Fruit fly (Drosophila melanogaster) whole organism, prepupa: ENCODE measurements around the gene tll.

ENCODE experiments used
- CG10631 ChIP-seq: fragments of 200-800 bp; sonication (Bioruptor generic); optimal IDR thresholded peaks from 2 replicates; lab custom pipeline; 2016; ENCODE audit warnings: missing biosample characterization, missing genetic modification characterization
- CG11762 ChIP-seq: fragments of 200-800 bp; sonication (Bioruptor generic); optimal IDR thresholded peaks from 3 replicates; lab custom pipeline; 2016; ENCODE audit warnings: missing biosample characterization, missing genetic modification characterization; ENCODE audit not compliant: insufficient read depth
- CG11902 ChIP-seq: fragments of 200-800 bp; sonication (Bioruptor generic); optimal IDR thresholded peaks from 3 replicates; lab custom pipeline; 2016; ENCODE audit warnings: missing biosample characterization, missing genetic modification characterization
- CG15336 ChIP-seq: fragments of 200-800 bp; sonication (Bioruptor generic); IDR thresholded peaks from 2 replicates; pipeline ENCODE4 v1.3.6; 2022; ENCODE audit warnings: missing biosample characterization, missing genetic modification characterization
- CG1621 ChIP-seq: fragments of 200-800 bp; sonication (Bioruptor generic); optimal IDR thresholded peaks from 3 replicates; lab custom pipeline; 2018; ENCODE audit warnings: missing biosample characterization, mild to moderate bottlenecking, missing genetic modification characterization
- CG31627 ChIP-seq: fragments of 200-800 bp; sonication (Bioruptor generic); optimal IDR thresholded peaks from 3 replicates; lab custom pipeline; 2016; ENCODE audit warnings: missing biosample characterization, missing genetic modification characterization
- CG4318 ChIP-seq: fragments of 200-800 bp; sonication (Bioruptor generic); optimal IDR thresholded peaks from 3 replicates; lab custom pipeline; 2017; ENCODE audit warnings: missing biosample characterization, mild to moderate bottlenecking, missing genetic modification characterization
- CG6163 ChIP-seq: fragments of 200-800 bp; sonication (Bioruptor generic); IDR thresholded peaks from 3 replicates; pipeline ENCODE4 v1.3.6; 2022; ENCODE audit warnings: missing biosample characterization, missing genetic modification characterization
- CG6276 ChIP-seq: fragments of 200-800 bp; sonication (Bioruptor generic); optimal IDR thresholded peaks from 2 replicates; lab custom pipeline; 2017; ENCODE audit warnings: missing biosample characterization, mild to moderate bottlenecking, missing genetic modification characterization
- CG6792 ChIP-seq: fragments of 200-800 bp; sonication (Bioruptor generic); optimal IDR thresholded peaks from 3 replicates; lab custom pipeline; 2016; ENCODE audit warnings: missing biosample characterization, missing genetic modification characterization
- CG6808 ChIP-seq: fragments of 200-800 bp; sonication (Bioruptor generic); optimal IDR thresholded peaks from 3 replicates; lab custom pipeline; 2017; ENCODE audit warnings: missing biosample characterization, missing genetic modification characterization, mild to moderate bottlenecking, moderate library complexity, missing genetic modification reagents
- CG9139 ChIP-seq: fragments of 200-800 bp; sonication (Bioruptor generic); optimal IDR thresholded peaks from 3 replicates; lab custom pipeline; 2017; ENCODE audit warnings: missing biosample characterization, mild to moderate bottlenecking, missing genetic modification characterization
- Eip78C ChIP-seq: fragments of 200-800 bp; sonication (Bioruptor generic); peaks from one replicate; lab custom pipeline; 2016; ENCODE audit warnings: missing biosample characterization, missing genetic modification characterization
- Ets21C ChIP-seq: fragments of 200-800 bp; sonication (Bioruptor generic); optimal IDR thresholded peaks from 3 replicates; lab custom pipeline; 2016; ENCODE audit warnings: missing biosample characterization, missing genetic modification characterization
- Hr38 ChIP-seq: sonication (Bioruptor generic); optimal IDR thresholded peaks from 2 replicates; lab custom pipeline; 2016; ENCODE audit warnings: missing biosample characterization, missing genetic modification characterization
- Hr39 ChIP-seq: fragments of 200-800 bp; sonication (Bioruptor generic); optimal IDR thresholded peaks from 2 replicates; lab custom pipeline; 2016; ENCODE audit warnings: missing biosample characterization, missing genetic modification characterization
- Hr4 ChIP-seq: fragments of 200-800 bp; sonication (Bioruptor generic); optimal IDR thresholded peaks from 3 replicates; lab custom pipeline; 2016; ENCODE audit warnings: missing biosample characterization, missing genetic modification characterization
- Lpt ChIP-seq: fragments of 200-800 bp; sonication (Bioruptor generic); optimal IDR thresholded peaks from 3 replicates; lab custom pipeline; 2016; ENCODE audit warnings: missing biosample characterization, missing genetic modification characterization
- Met ChIP-seq: fragments of 200-800 bp; sonication (Bioruptor generic); optimal IDR thresholded peaks from 3 replicates; lab custom pipeline; 2016; ENCODE audit warnings: missing biosample characterization, missing genetic modification characterization
- OdsH ChIP-seq: fragments of 200-800 bp; sonication (Bioruptor generic); optimal IDR thresholded peaks from 3 replicates; lab custom pipeline; 2016; ENCODE audit warnings: missing biosample characterization, missing genetic modification characterization
- Smox ChIP-seq: fragments of 200-800 bp; sonication (Bioruptor generic); optimal IDR thresholded peaks from 3 replicates; lab custom pipeline; 2016; ENCODE audit warnings: missing biosample characterization, missing genetic modification characterization
- Sox14 ChIP-seq: fragments of 200-800 bp; sonication (Bioruptor generic); optimal IDR thresholded peaks from 3 replicates; lab custom pipeline; 2016; ENCODE audit warnings: missing biosample characterization, missing genetic modification characterization
- acj6 ChIP-seq: fragments of 200-800 bp; sonication (Bioruptor generic); optimal IDR thresholded peaks from 3 replicates; lab custom pipeline; 2016; ENCODE audit warnings: missing biosample characterization, missing genetic modification characterization
- cyc ChIP-seq: fragments of 200-800 bp; sonication (Bioruptor generic); optimal IDR thresholded peaks from 3 replicates; lab custom pipeline; 2016; ENCODE audit warnings: missing biosample characterization, missing genetic modification characterization
- dac ChIP-seq: fragments of 200-800 bp; sonication (Bioruptor generic); optimal IDR thresholded peaks from 2 replicates; lab custom pipeline; 2017; ENCODE audit warnings: missing biosample characterization, mild to moderate bottlenecking, missing genetic modification characterization
- dsx ChIP-seq: fragments of 200-800 bp; optimal IDR thresholded peaks from 3 replicates; lab custom pipeline; 2019; ENCODE audit warnings: missing biosample characterization, mild to moderate bottlenecking, missing genetic modification characterization, moderate library complexity; ENCODE audit not compliant: poor library complexity, severe bottlenecking
- eg ChIP-seq: fragments of 200-800 bp; sonication (Bioruptor generic); IDR thresholded peaks from 3 replicates; pipeline ENCODE4 v1.3.6; 2022; ENCODE audit warnings: missing biosample characterization, missing genetic modification characterization
- fkh ChIP-seq: fragments of 200-800 bp; sonication (Bioruptor generic); optimal IDR thresholded peaks from 3 replicates; lab custom pipeline; 2017; ENCODE audit warnings: missing biosample characterization, mild to moderate bottlenecking, missing genetic modification characterization, moderate library complexity
- lz ChIP-seq: fragments of 200-800 bp; sonication (Bioruptor generic); optimal IDR thresholded peaks from 3 replicates; lab custom pipeline; 2016; ENCODE audit warnings: missing biosample characterization, missing genetic modification characterization
- pdm3 ChIP-seq: fragments of 200-800 bp; sonication (Bioruptor generic); optimal IDR thresholded peaks from 3 replicates; lab custom pipeline; 2016; ENCODE audit warnings: missing biosample characterization, missing genetic modification characterization
- salr ChIP-seq, 2 experiments: fragments of 200-800 bp; sonication (Bioruptor generic); optimal IDR thresholded peaks; 3 replicates each; lab custom pipeline; 2016 to 2018; ENCODE audit warnings: missing biosample characterization in 2 of 2, missing genetic modification characterization in 2 of 2, mild to moderate bottlenecking in 1 of 2
- spab ChIP-seq: fragments of 200-800 bp; sonication (Bioruptor generic); optimal IDR thresholded peaks from 2 replicates; lab custom pipeline; 2017; ENCODE audit warnings: missing biosample characterization, mild to moderate bottlenecking, missing genetic modification characterization, missing genetic modification reagents
- ss ChIP-seq, 2 experiments: fragments of 200-800 bp; sonication (Bioruptor generic); optimal IDR thresholded peaks; 2 replicates in 1 of 2; 3 replicates in 1 of 2; lab custom pipeline; 2017 to 2018; ENCODE audit warnings: mild to moderate bottlenecking in 2 of 2, missing biosample characterization in 2 of 2, missing genetic modification characterization in 2 of 2, moderate library complexity in 1 of 2
- svp ChIP-seq: fragments of 200-800 bp; sonication (Bioruptor generic); peaks from one replicate; lab custom pipeline; 2016; ENCODE audit warnings: missing biosample characterization, missing genetic modification characterization
- vri ChIP-seq: fragments of 200-800 bp; sonication (Bioruptor generic); optimal IDR thresholded peaks from 3 replicates; lab custom pipeline; 2016; ENCODE audit warnings: missing biosample characterization, mild to moderate bottlenecking, missing genetic modification characterization

The tll gene

dm6 chr3R:30805196-30805595 is 46.9 kb upstream of the tll start (continued):
- peak; percentile 85 for TF ChIP-seq Hr4 (GFP tag; lab: Kevin White, UChicago)
- TF ChIP-seq pdm3 (GFP tag; lab: Kevin White, UChicago), result peak; percentile 76
- TF ChIP-seq CG1621 (tag; lab: Kevin White, UChicago), result peak; percentile 20
- peak; percentile 53 for TF ChIP-seq spab
- no peak for TF ChIP-seq vri (GFP tag; lab: Kevin White, UChicago)
- peak; percentile 92 for TF ChIP-seq Eip78C (GFP tag; lab: Kevin White, UChicago)
- TF ChIP-seq CG31627 (GFP tag; lab: Kevin White, UChicago), result peak; percentile 52
- peak; percentile 24 for TF ChIP-seq cyc (GFP tag; lab: Kevin White, UChicago)
- peak; percentile 84 for TF ChIP-seq CG4318 (GFP tag; lab: Kevin White, UChicago)
- peak; percentile 12 for TF ChIP-seq dac
- peak; percentile 38 for TF ChIP-seq CG11762 (GFP tag; lab: Kevin White, UChicago)
- peak; percentile 80 for TF ChIP-seq svp
- TF ChIP-seq OdsH (GFP tag; lab: Kevin White, UChicago), result peak; percentile 70
- peak; percentile 60 for TF ChIP-seq CG10631 (GFP tag; lab: Kevin White, UChicago)
- peak; percentile 53 for TF ChIP-seq Hr39 (GFP tag; lab: Kevin White, UChicago)
- TF ChIP-seq Hr38, result no peak
- peak; percentile 19 for TF ChIP-seq lz
- TF ChIP-seq Met, result peak; percentile 49
- peak; percentile 73 for TF ChIP-seq CG6808 (GFP tag; lab: Kevin White, UChicago)
- peak; percentile 23 to 76 for TF ChIP-seq salr (GFP tag; optimal IDR thresholded peaks at IDR 0.05; lab: Kevin White, UChicago)
- TF ChIP-seq CG6276 (GFP tag; lab: Kevin White, UChicago), result peak; percentile 85
- peak in 1 of 2 experiments; percentile 40 for TF ChIP-seq ss (GFP tag; optimal IDR thresholded peaks at IDR 0.05; lab: Kevin White, UChicago)
- TF ChIP-seq dsx (GFP tag; lab: Kevin White, UChicago), result peak; percentile 69
- TF ChIP-seq CG15336 (GFP tag; lab: Robert Waterston, UW), result peak; percentile 85
- peak; percentile 10 for TF ChIP-seq CG11902 (GFP tag; lab: Kevin White, UChicago)
- TF ChIP-seq Lpt, result peak; percentile 64
- TF ChIP-seq, all 60 proteins: peak for 50

- TF ChIP-seq CG9139 (GFP tag; lab: Kevin White, UChicago), result peak; percentile 25
- TF ChIP-seq CG15336 (GFP tag; lab: Robert Waterston, UW), result peak; percentile 35; the same call in 1 of the 2 replicates
- peak; percentile 20 to 39 for TF ChIP-seq ss (GFP tag; optimal IDR thresholded peaks at IDR 0.05; lab: Kevin White, UChicago)
- no peak for TF ChIP-seq CG6792 (GFP tag; lab: Kevin White, UChicago)
- no peak for TF ChIP-seq Ets21C (GFP tag; lab: Kevin White, UChicago)
- no peak for TF ChIP-seq eg (GFP tag; lab: Robert Waterston, UW)
- no peak for TF ChIP-seq Met
- peak; percentile 63 for TF ChIP-seq Eip78C (GFP tag; lab: Kevin White, UChicago)
- no peak for TF ChIP-seq pdm3 (GFP tag; lab: Kevin White, UChicago)
- no peak for TF ChIP-seq CG11902 (GFP tag; lab: Kevin White, UChicago)
- peak; percentile 73 for TF ChIP-seq fkh (GFP tag; lab: Kevin White, UChicago)
- TF ChIP-seq CG6163, result peak; percentile 48; the same call in 1 of the 3 replicates
- no peak for TF ChIP-seq acj6
- TF ChIP-seq CG1621 (tag; lab: Kevin White, UChicago), result peak; percentile 5
- peak; percentile 66 for TF ChIP-seq Sox14 (GFP tag; lab: Kevin White, UChicago)
These were observed 46.2 kb upstream of the tll start for dm6 chr3R:30805762-30806371.

- peak; percentile 49 for TF ChIP-seq Eip78C (GFP tag; lab: Kevin White, UChicago)
- TF ChIP-seq Sox14 (GFP tag; lab: Kevin White, UChicago), result no peak
- TF ChIP-seq fkh (GFP tag; lab: Kevin White, UChicago), result no peak
- TF ChIP-seq Smox (GFP tag; lab: Kevin White, UChicago), result peak; percentile 12
These were observed 45.5 kb upstream of the tll start, which contains the start of the genes wts and dj-1beta for dm6 chr3R:30806490-30807195. wts (minus strand) TSS chr3R:30806619. dj-1beta (plus strand) TSS chr3R:30807117.
